Worm (Caenorhabditis elegans): ENCODE data around the gene C39E9.12.

DNA sequence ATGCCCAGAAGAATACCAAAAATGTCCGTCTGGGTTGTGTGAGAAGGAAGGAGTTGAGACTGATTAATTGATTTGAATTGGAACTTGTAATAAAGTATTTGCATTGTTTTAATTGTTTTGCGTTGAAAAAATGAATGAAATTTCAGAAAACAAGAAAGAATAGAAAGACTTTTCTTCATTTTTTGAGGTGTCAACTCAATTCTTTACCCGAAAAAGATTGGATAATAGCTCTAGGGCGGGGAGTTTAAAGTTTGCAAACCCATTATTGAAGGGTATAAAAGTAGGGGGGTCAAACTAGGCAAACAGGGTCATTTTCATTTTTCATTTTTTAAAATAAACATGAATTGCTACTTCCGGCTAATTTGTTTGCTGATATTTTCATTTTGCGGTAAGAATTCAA lies 45.6 kb upstream of the C39E9.12 start, which contains the start of gene scl-10:
- TF ChIP-seq hlh-6 (tag; optimal IDR thresholded peaks at IDR 0.05) (no peak), C08G9.2 (tag; optimal IDR thresholded peaks at IDR 0.05) (no peak)

Data from whole organism, late embryonic.